Fruit fly (Drosophila melanogaster): Measurements from ENCODE around the gene CG12025.
A peak's percentile ranks its signal among the peaks of the same experiment; 100 is the strongest.

Gene CG12025

DNA sequence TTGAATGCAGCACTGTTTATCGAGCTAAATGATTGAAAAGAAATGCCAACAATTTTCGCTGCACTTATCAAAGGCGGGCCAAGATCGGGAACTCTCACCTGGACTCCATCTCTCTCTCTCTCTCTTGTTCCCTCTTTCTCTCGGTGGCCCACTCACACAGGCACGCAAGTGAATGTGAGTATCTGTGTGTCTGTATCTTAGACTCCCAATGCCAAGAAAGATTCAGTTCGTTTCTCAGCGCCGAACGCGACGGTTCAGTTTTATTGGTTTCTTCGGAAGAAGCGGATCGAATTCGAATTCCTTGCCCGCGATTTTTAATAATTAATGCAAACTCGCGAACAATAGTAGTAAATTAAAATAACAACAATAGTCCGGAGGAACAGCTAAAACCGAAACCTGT lies 20.2 kb downstream of the CG12025 start, which contains the start of gene Tmhs (continued):
- TF ChIP-seq wor (GFP tag; IDR thresholded peaks at IDR 0.05) (no peak), gfzf (GFP tag; optimal IDR thresholded peaks at IDR 0.05) (no peak), Jarid2 (GFP tag; optimal IDR thresholded peaks at IDR 0.05) (peak; percentile 74), al (GFP tag; IDR thresholded peaks at IDR 0.05) (no peak), run (tag; optimal IDR thresholded peaks at IDR 0.05) (no peak), crol (GFP tag; IDR thresholded peaks at IDR 0.05) (no peak), E2f2 (GFP tag; IDR thresholded peaks at IDR 0.05) (no peak), D19B (GFP tag; optimal IDR thresholded peaks at IDR 0.05) (no peak), CG12071 (GFP tag; optimal IDR thresholded peaks at IDR 0.05) (peak; percentile 20), CG32767 (GFP tag; IDR thresholded peaks at IDR 0.05) (no peak), CG17802 (tag; optimal IDR thresholded peaks at IDR 0.05) (no peak), Optix (GFP tag; IDR thresholded peaks at IDR 0.05) (no peak), CG33557 (GFP tag; optimal IDR thresholded peaks at IDR 0.05) (no peak), CG3726 (GFP tag; IDR thresholded peaks at IDR 0.05) (no peak), dm (GFP tag; optimal IDR thresholded peaks at IDR 0.05) (no peak), nerfin-2 (GFP tag; IDR thresholded peaks at IDR 0.05; ENCODE audit: partially characterized antibody) (no peak), CG13894 (tag; optimal IDR thresholded peaks at IDR 0.05) (peak; percentile 10), Hr78 (GFP tag; optimal IDR thresholded peaks at IDR 0.05) (no peak), ewg (GFP tag; optimal IDR thresholded peaks at IDR 0.05) (no peak), B-H1 (GFP tag; IDR thresholded peaks at IDR 0.05) (no peak), cg (GFP tag; optimal IDR thresholded peaks at IDR 0.05) (peak; percentile 88), H2.0 (GFP tag; IDR thresholded peaks at IDR 0.05) (no peak), tll (GFP tag; optimal IDR thresholded peaks at IDR 0.05) (no peak), Hr51 (GFP tag; optimal IDR thresholded peaks at IDR 0.05) (no peak), HLH3B (GFP tag; IDR thresholded peaks at IDR 0.05) (peak; percentile 37; the same call in 1 of the 2 replicates), Xrp1 (GFP tag; IDR thresholded peaks at IDR 0.05) (no peak), ftz-f1 (GFP tag; optimal IDR thresholded peaks at IDR 0.05) (no peak), YL-1 (GFP tag; optimal IDR thresholded peaks at IDR 0.05) (no peak), CG43689 (GFP tag; IDR thresholded peaks at IDR 0.05) (no peak), CG34376 (GFP tag; optimal IDR thresholded peaks at IDR 0.05) (no peak), CG10565 (GFP tag; optimal IDR thresholded peaks at IDR 0.05) (no peak), mam (GFP tag; optimal IDR thresholded peaks at IDR 0.05) (no peak), az2 (GFP tag; optimal IDR thresholded peaks at IDR 0.05) (no peak), CG11696 (GFP tag; IDR thresholded peaks at IDR 0.05) (no peak), CG13287 (GFP tag; IDR thresholded peaks at IDR 0.05; ENCODE audit: partially characterized antibody) (peak; percentile 12; the same call in 1 of the 2 replicates), CG1792 (GFP tag; optimal IDR thresholded peaks at IDR 0.05) (no peak), CG14441 (GFP tag; IDR thresholded peaks at IDR 0.05) (no peak), CG17568 (GFP tag; optimal IDR thresholded peaks at IDR 0.05) (no peak), CG31441 (GFP tag; IDR thresholded peaks at IDR 0.05) (no peak), pita (GFP tag; optimal IDR thresholded peaks at IDR 0.05) (no peak), CG7357 (GFP tag; IDR thresholded peaks at IDR 0.05) (no peak), CG12744 (GFP tag; optimal IDR thresholded peaks at IDR 0.05) (no peak), yki (optimal IDR thresholded peaks at IDR 0.05) (peak; percentile 43), schlank (tag; optimal IDR thresholded peaks at IDR 0.05) (no peak), dpn (GFP tag; optimal IDR thresholded peaks at IDR 0.05) (no peak), Hsf (GFP tag; optimal IDR thresholded peaks at IDR 0.05) (no peak), CG17361 (GFP tag; IDR thresholded peaks at IDR 0.05) (no peak), amos (GFP tag; IDR thresholded peaks at IDR 0.05; ENCODE audit: partially characterized antibody) (no peak), h (optimal IDR thresholded peaks at IDR 0.05) (no peak), Tbp (GFP tag; optimal IDR thresholded peaks at IDR 0.05) (no peak), Myb (GFP tag; optimal IDR thresholded peaks at IDR 0.05) (no peak), Lim3 (GFP tag; IDR thresholded peaks at IDR 0.05) (no peak), Xbp1 (GFP tag; optimal IDR thresholded peaks at IDR 0.05) (no peak)
